Fruit fly (Drosophila melanogaster) whole organism, adult: Measurements from ENCODE around the gene CG43672.

ENCODE experiments used
- CG11617 ChIP-seq: fragments of 200-800 bp; sonication (Bioruptor generic); optimal IDR thresholded peaks from 2 replicates; lab custom pipeline; 2017; ENCODE audit warnings: mild to moderate bottlenecking, missing biosample characterization, missing genetic modification reagents, missing genetic modification characterization
- CG12768 ChIP-seq: fragments of 200-800 bp; sonication (Bioruptor generic); optimal IDR thresholded peaks from 2 replicates; lab custom pipeline; 2017; ENCODE audit warnings: missing biosample characterization, missing genetic modification characterization, mild to moderate bottlenecking, moderate library complexity, missing genetic modification reagents
- CG14711 ChIP-seq: fragments of 200-800 bp; sonication (Bioruptor generic); optimal IDR thresholded peaks from 2 replicates; lab custom pipeline; 2018; ENCODE audit warnings: missing biosample characterization, mild to moderate bottlenecking, missing genetic modification characterization, moderate library complexity
- CG1620 ChIP-seq: fragments of 200-800 bp; sonication (Bioruptor generic); optimal IDR thresholded peaks from 2 replicates; lab custom pipeline; 2016; ENCODE audit warnings: missing biosample characterization, missing genetic modification characterization
- CG33017 ChIP-seq: fragments of 200-800 bp; sonication (Bioruptor generic); optimal IDR thresholded peaks from 2 replicates; lab custom pipeline; 2018; ENCODE audit warnings: missing biosample characterization, mild to moderate bottlenecking, missing genetic modification characterization, moderate library complexity
- CG5204 ChIP-seq: fragments of 200-800 bp; sonication (Bioruptor generic); optimal IDR thresholded peaks from 2 replicates; lab custom pipeline; 2016; ENCODE audit warnings: missing biosample characterization, missing genetic modification characterization
- CG7045 ChIP-seq: fragments of 200-800 bp; sonication (Bioruptor generic); optimal IDR thresholded peaks from 2 replicates; lab custom pipeline; 2017; ENCODE audit warnings: missing biosample characterization, mild to moderate bottlenecking, missing genetic modification characterization
- CG7101 ChIP-seq: fragments of 200-800 bp; sonication (Bioruptor generic); optimal IDR thresholded peaks from 2 replicates; lab custom pipeline; 2018; ENCODE audit warnings: missing biosample characterization, mild to moderate bottlenecking, missing genetic modification characterization, moderate library complexity
- Clk ChIP-seq: fragments of 200-800 bp; sonication (Bioruptor generic); optimal IDR thresholded peaks from 2 replicates; lab custom pipeline; 2017; ENCODE audit warnings: missing biosample characterization, missing genetic modification characterization
- Crg-1 ChIP-seq: fragments of 200-800 bp; sonication (Bioruptor generic); optimal IDR thresholded peaks from 2 replicates; lab custom pipeline; 2016; ENCODE audit warnings: missing biosample characterization, missing genetic modification characterization
- Hr96 ChIP-seq: fragments of 200-800 bp; sonication (Bioruptor generic); optimal IDR thresholded peaks from 2 replicates; lab custom pipeline; 2016; ENCODE audit warnings: missing biosample characterization, missing genetic modification characterization
- Mnt ChIP-seq: fragments of 200-800 bp; sonication (Bioruptor generic); optimal IDR thresholded peaks from 2 replicates; lab custom pipeline; 2016; ENCODE audit warnings: missing biosample characterization, mild to moderate bottlenecking, missing genetic modification characterization
- bab1 ChIP-seq: fragments of 200-800 bp; sonication (Bioruptor generic); optimal IDR thresholded peaks from 3 replicates; lab custom pipeline; 2019; ENCODE audit warnings: missing biosample characterization, mild to moderate bottlenecking, missing genetic modification characterization, moderate library complexity
- cic ChIP-seq: fragments of 200-800 bp; sonication (Bioruptor generic); optimal IDR thresholded peaks from 2 replicates; lab custom pipeline; 2017; ENCODE audit warnings: missing biosample characterization, mild to moderate bottlenecking, missing genetic modification characterization, moderate library complexity
- cnc ChIP-seq, 2 experiments: fragments of >200 bp; optimal IDR thresholded peaks; 2 replicates each; lab custom pipeline; 2017
- kay ChIP-seq: fragments of 200-800 bp; sonication (Bioruptor generic); peaks from one replicate; lab custom pipeline; 2016; ENCODE audit warnings: missing biosample characterization, missing genetic modification characterization, borderline replicate concordance
- ovo ChIP-seq: fragments of 200-800 bp; sonication (Bioruptor generic); optimal IDR thresholded peaks from 2 replicates; lab custom pipeline; 2016; ENCODE audit warnings: missing biosample characterization, missing genetic modification characterization
- pad ChIP-seq: fragments of 200-800 bp; sonication (Bioruptor generic); optimal IDR thresholded peaks from 3 replicates; lab custom pipeline; 2017; ENCODE audit warnings: missing biosample characterization, missing genetic modification characterization, mild to moderate bottlenecking, moderate library complexity, missing genetic modification reagents
- tj ChIP-seq: fragments of 200-800 bp; sonication (Bioruptor generic); optimal IDR thresholded peaks from 3 replicates; lab custom pipeline; 2017; ENCODE audit warnings: missing biosample characterization, mild to moderate bottlenecking, missing genetic modification characterization, moderate library complexity
- toe ChIP-seq: fragments of 200-800 bp; sonication (Bioruptor generic); optimal IDR thresholded peaks from 2 replicates; lab custom pipeline; 2016; ENCODE audit warnings: missing biosample characterization, missing genetic modification characterization

The CG43672 gene

DNA sequence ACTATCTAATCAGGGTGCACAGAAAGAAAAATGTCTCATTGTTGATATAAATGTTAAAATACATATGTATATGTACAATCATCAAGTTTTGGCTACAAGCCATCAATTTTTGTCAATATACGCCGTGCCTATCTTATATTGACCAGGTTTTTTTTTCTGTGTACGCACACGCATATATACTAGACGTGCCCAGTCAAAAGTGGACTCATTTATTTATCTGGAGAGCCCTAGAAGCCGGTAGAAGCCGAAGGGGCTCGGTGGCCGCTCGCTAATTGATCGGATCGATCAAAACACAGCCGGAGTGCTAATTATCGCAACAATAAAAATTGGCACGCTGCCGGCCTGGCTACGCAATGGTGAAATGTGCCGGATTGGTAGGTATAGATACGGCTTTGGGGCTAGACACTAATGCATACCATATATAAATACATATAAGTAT, 32.5 kb upstream of the CG43672 start:
- TF ChIP-seq Hr96 (GFP tag; lab: Kevin White, UChicago) (no peak), CG14711 (peak; percentile 78), cnc (optimal IDR thresholded peaks at IDR 0.05; lab: Kevin White, UChicago) (no peak), cic (GFP tag; lab: Kevin White, UChicago) (peak; percentile 44), ovo (GFP tag; lab: Kevin White, UChicago) (no peak), Clk (GFP tag; lab: Kevin White, UChicago) (peak; percentile 14), CG11617 (GFP tag; lab: Kevin White, UChicago) (peak; percentile 76), CG12768 (GFP tag; lab: Kevin White, UChicago) (peak; percentile 63), Crg-1 (peak; percentile 7), tj (GFP tag; lab: Kevin White, UChicago) (no peak), CG33017 (tag; lab: Kevin White, UChicago) (peak; percentile 69), pad (GFP tag; lab: Kevin White, UChicago) (peak; percentile 46), CG5204 (GFP tag; lab: Kevin White, UChicago) (no peak), Mnt (GFP tag; lab: Kevin White, UChicago) (peak; percentile 48), CG7101 (peak; percentile 87), CG7045 (GFP tag; lab: Kevin White, UChicago) (peak; percentile 31), bab1 (GFP tag; lab: Kevin White, UChicago) (peak; percentile 19), toe (GFP tag; lab: Kevin White, UChicago) (no peak), CG1620 (GFP tag; lab: Kevin White, UChicago) (no peak), kay (GFP tag; lab: Kevin White, UChicago) (no peak)

DNA sequence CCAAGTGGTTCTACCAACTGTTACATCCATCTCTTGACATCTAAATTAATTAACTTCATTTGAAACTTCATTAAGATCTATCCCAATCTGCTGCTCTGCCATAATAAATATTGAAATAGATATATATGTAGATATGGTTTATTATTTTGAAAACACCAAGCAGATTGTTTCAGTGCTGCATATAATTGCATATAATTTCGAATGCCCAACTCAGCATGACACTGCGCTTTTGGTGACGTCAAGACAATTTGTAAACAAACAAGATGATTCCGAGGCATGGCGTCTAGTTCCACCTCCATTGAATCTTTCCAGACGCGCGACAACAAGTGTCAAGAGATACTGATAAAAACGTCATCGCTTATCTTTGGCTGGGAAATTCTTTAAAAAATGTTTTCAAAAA, 31.9 kb upstream of the CG43672 start:
- peak; percentile 31 for TF ChIP-seq CG7101
- no peak for TF ChIP-seq CG1620 (GFP tag; lab: Kevin White, UChicago)
- TF ChIP-seq Crg-1: no peak
- peak; percentile 33 for TF ChIP-seq CG14711
- peak; percentile 5 for TF ChIP-seq tj (GFP tag; lab: Kevin White, UChicago)
- peak; percentile 97 to 100 for TF ChIP-seq cnc (optimal IDR thresholded peaks at IDR 0.05; lab: Kevin White, UChicago)
- no peak for TF ChIP-seq kay (GFP tag; lab: Kevin White, UChicago)

DNA sequence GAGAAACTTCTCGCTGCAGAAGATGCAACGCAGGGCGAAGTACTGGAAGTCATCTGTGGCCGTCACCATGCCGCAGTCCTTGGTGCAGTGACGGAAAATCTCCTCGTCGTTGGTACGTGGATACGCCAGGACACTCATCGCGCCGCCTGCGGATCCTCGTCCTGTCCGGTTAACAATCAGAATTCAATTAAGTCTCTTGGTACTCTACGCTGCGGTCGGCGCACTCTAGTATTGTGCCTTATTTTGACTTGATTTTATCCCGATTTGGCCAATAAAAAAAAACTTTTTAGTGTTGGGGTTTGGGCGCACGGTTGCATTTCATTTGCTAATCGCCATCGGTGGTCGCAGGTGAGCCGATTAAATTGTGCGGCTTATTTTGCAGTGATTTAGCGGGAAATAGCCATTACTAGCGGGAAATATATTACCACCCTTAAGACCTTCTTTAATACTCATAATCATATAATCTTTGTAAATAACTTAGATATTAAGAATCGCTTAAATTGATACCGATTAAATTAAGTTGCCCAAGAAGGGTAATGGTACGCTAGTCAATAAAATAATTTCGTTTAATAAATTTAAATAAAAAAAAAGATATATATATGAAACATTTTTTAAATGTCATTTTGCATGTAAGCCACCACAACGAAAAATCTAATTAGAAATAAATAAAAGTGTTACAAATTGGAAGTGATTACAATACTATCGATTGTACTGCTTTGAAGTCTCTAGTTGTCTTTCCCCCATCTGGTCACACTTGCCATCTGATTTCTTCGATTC, 26.7 kb upstream of the CG43672 start, which contains the start of the genes CG8944 and CCT6:
TSS of gene CG8944 (minus strand) at position 327 of the 777 bp plus-strand sequence.
TSS of gene CCT6 (plus strand) at position 744 of the 777 bp plus-strand sequence.
- TF ChIP-seq Hr96 (GFP tag; lab: Kevin White, UChicago) (no peak), CG11617 (GFP tag; lab: Kevin White, UChicago) (peak; percentile 49), CG12768 (GFP tag; lab: Kevin White, UChicago) (peak; percentile 5), tj (GFP tag; lab: Kevin White, UChicago) (peak; percentile 18), Clk (GFP tag; lab: Kevin White, UChicago) (no peak), CG1620 (GFP tag; lab: Kevin White, UChicago) (peak; percentile 21), CG7045 (GFP tag; lab: Kevin White, UChicago) (no peak), Mnt (GFP tag; lab: Kevin White, UChicago) (peak; percentile 34), ovo (GFP tag; lab: Kevin White, UChicago) (peak; percentile 22), Crg-1 (no peak), CG7101 (peak; percentile 49)

DNA sequence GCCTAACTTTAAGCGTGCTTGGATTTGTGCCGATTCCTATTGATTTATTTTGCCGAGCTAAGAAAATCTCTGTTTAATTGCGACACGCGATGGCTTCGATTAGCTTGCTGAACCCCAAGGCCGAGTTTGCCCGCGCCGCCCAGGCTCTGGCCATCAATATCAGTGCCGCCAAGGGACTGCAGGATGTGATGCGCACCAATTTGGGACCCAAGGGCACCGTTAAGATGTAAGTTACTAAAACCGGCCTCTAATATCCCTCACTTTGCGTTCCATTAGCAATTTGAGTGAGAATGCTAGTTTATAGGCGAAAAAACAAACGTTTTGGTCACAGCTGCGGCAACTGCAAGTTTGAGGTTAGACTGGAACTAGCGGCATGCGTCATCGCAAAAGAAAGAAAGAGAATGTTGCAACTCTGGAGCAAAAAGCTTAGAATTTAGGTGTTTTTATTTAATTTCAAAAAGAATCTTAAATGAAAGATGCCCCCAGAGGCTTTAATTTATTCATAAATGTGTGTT, 26.0 kb upstream of the CG43672 start:
- TF ChIP-seq CG1620 (GFP tag; lab: Kevin White, UChicago): no peak
- TF ChIP-seq CG33017 (tag; lab: Kevin White, UChicago): no peak
- TF ChIP-seq kay (GFP tag; lab: Kevin White, UChicago): peak; percentile 88
- TF ChIP-seq Mnt (GFP tag; lab: Kevin White, UChicago): peak; percentile 4

DNA sequence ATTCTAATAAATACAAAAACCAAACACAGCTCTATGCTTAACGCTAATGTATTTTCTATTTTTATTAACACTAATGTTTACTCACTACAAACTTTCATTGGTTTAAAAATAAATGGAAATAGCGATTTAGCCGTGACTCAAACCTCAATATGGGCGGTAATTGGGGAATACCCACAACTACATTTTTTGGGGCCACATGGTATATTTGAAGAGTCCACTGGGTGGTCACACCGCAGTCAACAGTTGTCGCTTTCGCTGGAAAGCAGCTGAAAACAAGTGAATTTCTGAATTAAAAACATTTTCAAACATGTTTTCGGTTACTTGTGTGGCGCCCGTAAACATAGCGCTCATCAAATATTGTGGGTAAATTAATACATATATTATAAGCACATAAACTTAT, 23.8 kb upstream of the CG43672 start, which contains the start of gene Mvd:
TSS of gene Mvd (plus strand) at position 222 of the 400 bp plus-strand sequence.
- TF ChIP-seq Hr96 (GFP tag; lab: Kevin White, UChicago): no peak
- TF ChIP-seq CG7101: peak; percentile 4
- peak; percentile 68 for TF ChIP-seq bab1 (GFP tag; lab: Kevin White, UChicago)
- peak; percentile 85 for TF ChIP-seq Mnt (GFP tag; lab: Kevin White, UChicago)
- peak; percentile 2 for TF ChIP-seq ovo (GFP tag; lab: Kevin White, UChicago)
- TF ChIP-seq Clk (GFP tag; lab: Kevin White, UChicago): no peak
- peak; percentile 37 for TF ChIP-seq CG1620 (GFP tag; lab: Kevin White, UChicago)
- TF ChIP-seq kay (GFP tag; lab: Kevin White, UChicago): peak; percentile 93

DNA sequence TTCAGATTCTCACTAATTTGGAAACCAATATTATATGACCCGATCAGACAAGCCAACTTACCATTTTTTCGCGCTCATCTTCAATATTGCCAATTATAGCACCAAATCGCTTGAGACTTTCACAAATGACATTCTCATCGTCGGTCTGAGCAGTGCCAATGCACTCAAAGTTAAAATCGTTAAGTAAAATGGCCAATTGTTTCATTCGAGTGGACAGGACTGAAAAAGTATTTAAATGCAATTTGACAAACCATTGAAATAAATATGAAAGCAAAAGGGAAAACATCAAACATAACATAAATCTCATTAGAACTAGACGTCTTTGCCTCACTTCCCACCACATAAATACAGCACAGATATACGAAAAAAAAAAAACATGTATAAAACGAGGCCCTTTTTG, 16.7 kb upstream of the CG43672 start, which contains the start of gene CG8260:
TSS of gene CG8260 (plus strand) at position 301 of the 400 bp plus-strand sequence.
- no peak for TF ChIP-seq Mnt (GFP tag; lab: Kevin White, UChicago)
- TF ChIP-seq CG7101: no peak
- no peak for TF ChIP-seq Hr96 (GFP tag; lab: Kevin White, UChicago)
- no peak for TF ChIP-seq bab1 (GFP tag; lab: Kevin White, UChicago)
